Worm (Caenorhabditis elegans) whole organism, L3 larva: Measurements from ENCODE around the gene R02C2.7.

Source experiments
- egl-27 ChIP-seq: sonication (generic microtip); optimal IDR thresholded peaks from 4 replicates; lab custom pipeline; 2017; ENCODE audit warnings: missing biosample characterization, missing genetic modification reagents, missing genetic modification characterization
- fkh-10 ChIP-seq: sonication (generic microtip); optimal IDR thresholded peaks from 2 replicates; lab custom pipeline; 2017; ENCODE audit warnings: missing biosample characterization, missing genetic modification reagents, missing genetic modification characterization
- nfya-1 ChIP-seq: sonication (generic microtip); optimal IDR thresholded peaks from 2 replicates; lab custom pipeline; 2017; ENCODE audit warnings: missing genetic modification characterization, mild to moderate bottlenecking, missing compliant biosample characterization, antibody characterized with exemption, moderate library complexity; ENCODE audit not compliant: insufficient read depth
- nhr-23 ChIP-seq: fragments of 150-350 bp; optimal IDR thresholded peaks from 2 replicates; lab custom pipeline; 2014; ENCODE audit warnings: missing biosample characterization, missing genetic modification reagents, missing genetic modification characterization
- nhr-28 ChIP-seq: fragments of 150-350 bp; optimal IDR thresholded peaks from 2 replicates; lab custom pipeline; 2014; ENCODE audit warnings: missing biosample characterization, missing genetic modification characterization

- TF ChIP-seq nhr-23 (tag; lab: Kevin White, UChicago) (no peak), fkh-10 (GFP tag; lab: Kevin White, UChicago) (no peak), nhr-28 (tag; lab: Kevin White, UChicago) (no peak), egl-27 (tag; lab: Kevin White, UChicago) (no peak), nfya-1 (tag; lab: Kevin White, UChicago) (peak; percentile 89)
Measured at ce11 chrV:285298-285697, 42.9 kb upstream of the R02C2.7 start.
